Fruit fly (Drosophila melanogaster): ENCODE data around the gene Ugt35D1.

Gene Ugt35D1

dm6 chr3R:31345626-31346025 lies 49.5 kb downstream of the Ugt35D1 start:
- TF ChIP-seq CG3919 (GFP tag; optimal IDR thresholded peaks at IDR 0.05), result peak; percentile 42
- no peak for TF ChIP-seq CG7368 (GFP tag; optimal IDR thresholded peaks at IDR 0.05)
- TF ChIP-seq CG6276 (GFP tag; optimal IDR thresholded peaks at IDR 0.05), result no peak
- TF ChIP-seq CG6163 (GFP tag; IDR thresholded peaks at IDR 0.05), result peak; percentile 76
- TF ChIP-seq ss (GFP tag; optimal IDR thresholded peaks at IDR 0.05), result peak in 1 of 2 experiments; percentile 7
- TF ChIP-seq CG11762 (GFP tag; optimal IDR thresholded peaks at IDR 0.05; ENCODE audit: insufficient read depth), result no peak
- no peak for TF ChIP-seq CG3032 (tag; optimal IDR thresholded peaks at IDR 0.05)
- peak; percentile 15 to 68 for TF ChIP-seq salr (GFP tag; optimal IDR thresholded peaks at IDR 0.05)
- no peak for TF ChIP-seq CG11294 (GFP tag; IDR thresholded peaks at IDR 0.05)
- no peak for TF ChIP-seq CG6808 (GFP tag; optimal IDR thresholded peaks at IDR 0.05)
- peak; percentile 38 for TF ChIP-seq CG4318 (GFP tag; optimal IDR thresholded peaks at IDR 0.05)
- no peak for TF ChIP-seq dsx (GFP tag; optimal IDR thresholded peaks at IDR 0.05; ENCODE audit: poor library complexity, severe bottlenecking)
- TF ChIP-seq CG15336 (GFP tag; IDR thresholded peaks at IDR 0.05), result peak; percentile 64
- TF ChIP-seq cyc (GFP tag; optimal IDR thresholded peaks at IDR 0.05), result no peak
- TF ChIP-seq Smox (GFP tag; optimal IDR thresholded peaks at IDR 0.05), result no peak
- TF ChIP-seq eg (GFP tag; IDR thresholded peaks at IDR 0.05), result peak; percentile 38; the same call in 1 of the 3 replicates
- TF ChIP-seq net (GFP tag; optimal IDR thresholded peaks at IDR 0.05), result peak; percentile 41
- TF ChIP-seq Blimp-1 (GFP tag; optimal IDR thresholded peaks at IDR 0.05), result no peak
- no peak for TF ChIP-seq Ets96B (tag; optimal IDR thresholded peaks at IDR 0.05)
- TF ChIP-seq CG8119 (GFP tag; IDR thresholded peaks at IDR 0.05), result peak; percentile 40; the same call in 2 of the 3 replicates
- TF ChIP-seq fkh (GFP tag; optimal IDR thresholded peaks at IDR 0.05), result no peak
- no peak for TF ChIP-seq Ets21C (GFP tag; optimal IDR thresholded peaks at IDR 0.05)
- no peak for TF ChIP-seq CG11902 (GFP tag; optimal IDR thresholded peaks at IDR 0.05)
- TF ChIP-seq OdsH (GFP tag; optimal IDR thresholded peaks at IDR 0.05), result peak; percentile 54
- peak; percentile 2 for TF ChIP-seq esn (GFP tag; optimal IDR thresholded peaks at IDR 0.05)
- no peak for TF ChIP-seq Eip93F (GFP tag; optimal IDR thresholded peaks at IDR 0.05)
- TF ChIP-seq pdm3 (GFP tag; optimal IDR thresholded peaks at IDR 0.05), result peak; percentile 57
- no peak for TF ChIP-seq spab (GFP tag; optimal IDR thresholded peaks at IDR 0.05)
- peak; percentile 19 for TF ChIP-seq lz (GFP tag; optimal IDR thresholded peaks at IDR 0.05)
- no peak for TF ChIP-seq Sox15 (GFP tag; optimal IDR thresholded peaks at IDR 0.05)
- TF ChIP-seq Eip78C (GFP tag), result peak; percentile 73
- TF ChIP-seq fd85E (GFP tag; optimal IDR thresholded peaks at IDR 0.05), result no peak
- TF ChIP-seq CG8319 (GFP tag; optimal IDR thresholded peaks at IDR 0.05), result no peak
- no peak for TF ChIP-seq vri (GFP tag; optimal IDR thresholded peaks at IDR 0.05)
- peak; percentile 16 for TF ChIP-seq CG16779 (tag; optimal IDR thresholded peaks at IDR 0.05)
- no peak for TF ChIP-seq achi (GFP tag; optimal IDR thresholded peaks at IDR 0.05)
- TF ChIP-seq Hr4 (GFP tag; optimal IDR thresholded peaks at IDR 0.05), result peak; percentile 71
- no peak for TF ChIP-seq Hr38 (GFP tag; optimal IDR thresholded peaks at IDR 0.05)
- peak; percentile 0 for TF ChIP-seq CG34406 (GFP tag; optimal IDR thresholded peaks at IDR 0.05)
- TF ChIP-seq Met (GFP tag; optimal IDR thresholded peaks at IDR 0.05), result peak; percentile 26
- TF ChIP-seq CG10669 (GFP tag; optimal IDR thresholded peaks at IDR 0.05), result no peak
- peak; percentile 41 for TF ChIP-seq acj6 (GFP tag; optimal IDR thresholded peaks at IDR 0.05)
- peak; percentile 6 for TF ChIP-seq Sox102F (GFP tag; optimal IDR thresholded peaks at IDR 0.05)
- TF ChIP-seq svp (GFP tag), result peak; percentile 35
- peak; percentile 50 for TF ChIP-seq Sox14 (GFP tag; optimal IDR thresholded peaks at IDR 0.05)
- peak; percentile 44 for TF ChIP-seq Eip75B (GFP tag; optimal IDR thresholded peaks at IDR 0.05)
- no peak for TF ChIP-seq Gug (GFP tag; IDR thresholded peaks at IDR 0.05)
- TF ChIP-seq CG31627 (GFP tag; optimal IDR thresholded peaks at IDR 0.05), result peak; percentile 5
- TF ChIP-seq CG6792 (GFP tag; optimal IDR thresholded peaks at IDR 0.05), result peak; percentile 7
- no peak for TF ChIP-seq CG1621 (tag; optimal IDR thresholded peaks at IDR 0.05)
- TF ChIP-seq CG6854 (GFP tag; optimal IDR thresholded peaks at IDR 0.05), result no peak
- no peak for TF ChIP-seq CG9139 (GFP tag; optimal IDR thresholded peaks at IDR 0.05)
- TF ChIP-seq Hr39 (GFP tag; optimal IDR thresholded peaks at IDR 0.05), result peak; percentile 6
